Worm (Caenorhabditis elegans) whole organism, late embryonic: Measurements from ENCODE around the gene C14C6.2.

Experiments
- C38D4.7 ChIP-seq: fragments of 200-800 bp; sonication (Bioruptor generic); optimal IDR thresholded peaks from 2 replicates; lab custom pipeline; 2018; ENCODE audit warnings: mild to moderate bottlenecking, missing genetic modification characterization, moderate library complexity, missing compliant biosample characterization
- ceh-22 ChIP-seq: sonication (generic microtip); optimal IDR thresholded peaks from 2 replicates; lab custom pipeline; 2017; ENCODE audit warnings: missing biosample characterization, missing genetic modification characterization
- ceh-31 ChIP-seq: sonication (generic microtip); optimal IDR thresholded peaks from 2 replicates; lab custom pipeline; 2016; ENCODE audit warnings: missing genetic modification characterization, missing compliant biosample characterization
- dmd-4 ChIP-seq: sonication (generic microtip); optimal IDR thresholded peaks from 2 replicates; lab custom pipeline; 2016; ENCODE audit warnings: borderline replicate concordance, missing genetic modification characterization, missing compliant biosample characterization
- dve-1 ChIP-seq: sonication (generic microtip); optimal IDR thresholded peaks from 2 replicates; lab custom pipeline; 2017; ENCODE audit warnings: antibody characterized with exemption, mild to moderate bottlenecking, missing genetic modification characterization, missing compliant biosample characterization
- hlh-30 ChIP-seq: sonication (generic microtip); optimal IDR thresholded peaks from 2 replicates; lab custom pipeline; 2017; ENCODE audit warnings: antibody characterized with exemption, missing genetic modification characterization, missing compliant biosample characterization; ENCODE audit not compliant: insufficient read depth
- nhr-11 ChIP-seq: fragments of 150-350 bp; optimal IDR thresholded peaks from 2 replicates; lab custom pipeline; 2014; ENCODE audit warnings: missing biosample characterization, missing genetic modification characterization
- pqm-1 ChIP-seq: sonication (generic microtip); optimal IDR thresholded peaks from 2 replicates; lab custom pipeline; 2016; ENCODE audit warnings: missing genetic modification characterization, missing compliant biosample characterization
- sox-2 ChIP-seq: fragments of 200-800 bp; sonication (Bioruptor generic); IDR thresholded peaks from 2 replicates; pipeline ENCODE4 v1.3.6; 2022; ENCODE audit warnings: missing genetic modification reagents, missing genetic modification characterization, missing compliant biosample characterization

DNA sequence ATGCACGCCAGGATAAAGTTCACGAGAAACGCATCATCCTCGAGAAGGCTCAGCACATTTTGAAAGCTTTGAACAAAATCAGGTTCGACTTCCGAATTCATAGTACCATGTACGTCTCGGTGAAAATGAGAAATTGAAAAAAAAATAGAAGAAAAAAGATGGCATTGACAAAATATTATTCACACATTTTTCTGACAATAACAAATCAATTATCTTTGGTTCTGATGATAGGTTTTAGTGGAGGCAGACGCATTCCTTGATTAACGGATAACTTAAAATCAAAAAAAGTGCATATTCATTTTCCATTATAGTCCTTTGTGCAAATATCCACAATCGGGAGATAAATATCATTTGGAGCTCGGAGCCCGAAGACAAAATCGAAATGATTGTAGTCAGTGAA is 41.4 kb upstream of the C14C6.2 start, which contains the start of gene srw-107:
- TF ChIP-seq nhr-11 (no peak), sox-2 (GFP tag; lab: Robert Waterston, UW) (no peak), dve-1 (tag; lab: Kevin White, UChicago) (no peak), pqm-1 (no peak), ceh-31 (tag; lab: Kevin White, UChicago) (no peak), dmd-4 (no peak), ceh-22 (no peak), hlh-30 (tag; lab: Kevin White, UChicago) (no peak), C38D4.7 (GFP tag; lab: Kevin White, UChicago) (no peak)
